Fruit fly (Drosophila melanogaster) Kc167 (cell line): ENCODE results near the gene Noc2.

Experiments used
- h ChIP-seq: fragments of >200 bp; optimal IDR thresholded peaks from 3 replicates; lab custom pipeline; 2018; ENCODE audit warnings: missing external identifiers
- psq ChIP-seq: fragments of >200 bp; optimal IDR thresholded peaks from 2 replicates; lab custom pipeline; 2017; ENCODE audit warnings: missing external identifiers
- ttk ChIP-seq: sonication (Bioruptor generic); optimal IDR thresholded peaks from 2 replicates; lab custom pipeline; 2017; ENCODE audit warnings: missing external identifiers

DNA sequence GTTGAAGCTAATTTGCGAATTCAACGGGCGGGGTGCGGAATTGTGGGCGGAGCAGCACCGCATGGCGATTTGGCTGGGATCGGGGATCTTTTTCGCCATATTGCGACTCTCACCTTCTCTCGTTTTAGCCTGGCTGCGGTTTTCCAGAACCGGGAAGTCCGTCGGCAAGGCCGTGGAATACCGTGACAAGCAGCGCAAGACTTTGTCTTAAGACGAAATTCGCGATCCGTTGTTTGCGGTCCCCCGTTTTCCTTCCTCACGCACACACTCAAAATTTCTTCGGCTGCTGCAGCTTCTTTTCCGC is 15.7 kb downstream of the Noc2 start:
- TF ChIP-seq h = no peak
- TF ChIP-seq psq (lab: Kevin White, UChicago) = no peak
- TF ChIP-seq ttk = no peak
